Worm (Caenorhabditis elegans) whole organism, L4 larva: ENCODE data around the gene nhr-176.

ENCODE experiments used
- F10B5.3 ChIP-seq: sonication (generic microtip); optimal IDR thresholded peaks from 2 replicates; lab custom pipeline; 2016; ENCODE audit warnings: mild to moderate bottlenecking, missing genetic modification characterization, missing compliant biosample characterization
- F37D6.2 ChIP-seq: sonication (generic microtip); optimal IDR thresholded peaks from 2 replicates; lab custom pipeline; 2016; ENCODE audit warnings: mild to moderate bottlenecking, missing genetic modification characterization, missing compliant biosample characterization
- F44E2.7 ChIP-seq: fragments of 200-800 bp; sonication (Bioruptor generic); IDR thresholded peaks from 2 replicates; pipeline ENCODE4 v2.1.2; 2022; ENCODE audit warnings: missing genetic modification characterization, missing compliant biosample characterization
- T26A8.4 ChIP-seq: fragments of 200-800 bp; sonication (Bioruptor generic); IDR thresholded peaks from 2 replicates; pipeline ENCODE4 v1.3.6; 2022; ENCODE audit warnings: missing genetic modification characterization, missing compliant biosample characterization
- Y48G9A.11 ChIP-seq: fragments of 200-800 bp; sonication (Bioruptor generic); IDR thresholded peaks from 2 replicates; pipeline ENCODE4 v1.3.6; 2022; ENCODE audit warnings: missing genetic modification reagents, missing genetic modification characterization, missing compliant biosample characterization
- Y75B8A.6 ChIP-seq: fragments of 200-800 bp; sonication (Bioruptor generic); IDR thresholded peaks from 2 replicates; pipeline ENCODE4 v1.3.6; 2022; ENCODE audit warnings: missing genetic modification reagents, missing genetic modification characterization, missing compliant biosample characterization
- ZK337.2 ChIP-seq: fragments of 200-800 bp; sonication (Bioruptor generic); IDR thresholded peaks from 2 replicates; pipeline ENCODE4 v1.3.6; 2022; ENCODE audit warnings: missing genetic modification reagents, missing genetic modification characterization, missing compliant biosample characterization
- aha-1 ChIP-seq: fragments of 150-350 bp; peaks from one replicate; lab custom pipeline; 2014; ENCODE audit warnings: missing biosample characterization, missing genetic modification characterization
- ama-1 ChIP-seq: fragments of 150-350 bp; optimal IDR thresholded peaks from 2 replicates; lab custom pipeline; 2014; ENCODE audit warnings: inconsistent platforms, mixed read lengths
- attf-4 ChIP-seq: sonication (generic microtip); optimal IDR thresholded peaks from 3 replicates; lab custom pipeline; 2017; ENCODE audit warnings: missing biosample characterization, missing genetic modification characterization
- ceh-20 ChIP-seq: fragments of 200-800 bp; sonication (Bioruptor generic); IDR thresholded peaks from 2 replicates; pipeline ENCODE4 v1.3.6; 2022; ENCODE audit warnings: missing genetic modification reagents, missing genetic modification characterization, missing compliant biosample characterization
- ces-1 ChIP-seq: fragments of 150-350 bp; sonication (generic microtip); optimal IDR thresholded peaks from 4 replicates; lab custom pipeline; 2014; ENCODE audit warnings: missing biosample characterization, missing genetic modification reagents, missing genetic modification characterization
- daf-16 ChIP-seq, 3 experiments: sonication (generic microtip); optimal IDR thresholded peaks; 2 replicates each; lab custom pipeline; 2016 to 2017; ENCODE audit warnings: missing genetic modification characterization in 3 of 3, missing genetic modification reagents in 3 of 3, mild to moderate bottlenecking in 2 of 3, missing compliant biosample characterization in 2 of 3, missing biosample characterization in 1 of 3, moderate library complexity in 1 of 3
- dmd-8 ChIP-seq: fragments of 200-800 bp; sonication (Bioruptor generic); IDR thresholded peaks from 2 replicates; pipeline ENCODE4 v1.3.6; 2022; ENCODE audit warnings: missing genetic modification characterization, missing compliant biosample characterization
- dpl-1 ChIP-seq: fragments of 150-350 bp; optimal IDR thresholded peaks from 2 replicates; lab custom pipeline; 2014; ENCODE audit warnings: missing biosample characterization, missing genetic modification reagents, missing genetic modification characterization
- duxl-1 ChIP-seq: sonication (generic microtip); optimal IDR thresholded peaks from 2 replicates; lab custom pipeline; 2016; ENCODE audit warnings: mild to moderate bottlenecking, missing genetic modification characterization, moderate library complexity, missing compliant biosample characterization; ENCODE audit not compliant: poor library complexity
- dve-1 ChIP-seq: sonication (generic microtip); optimal IDR thresholded peaks from 2 replicates; lab custom pipeline; 2017; ENCODE audit warnings: antibody characterized with exemption, mild to moderate bottlenecking, missing genetic modification characterization, missing compliant biosample characterization; ENCODE audit not compliant: insufficient read depth
- hmg-1.1 ChIP-seq: fragments of 200-800 bp; sonication (Bioruptor generic); IDR thresholded peaks from 2 replicates; pipeline ENCODE4 v1.3.6; 2022; ENCODE audit warnings: missing genetic modification reagents, missing genetic modification characterization, missing compliant biosample characterization
- jun-1 ChIP-seq: fragments of 150-350 bp; optimal IDR thresholded peaks from 2 replicates; lab custom pipeline; 2014; ENCODE audit warnings: missing biosample characterization, missing genetic modification reagents, missing genetic modification characterization
- lin-15B ChIP-seq: fragments of 150-350 bp; sonication (generic microtip); optimal IDR thresholded peaks from 3 replicates; lab custom pipeline; 2014; ENCODE audit warnings: missing biosample characterization, missing genetic modification characterization
- lsy-2 ChIP-seq, 2 experiments: fragments of 150-350 bp in 1 of 2; sonication (generic microtip) in 1 of 2; optimal IDR thresholded peaks; 2 replicates each; lab custom pipeline; 2014 to 2017; ENCODE audit warnings: missing biosample characterization in 2 of 2, missing genetic modification characterization in 2 of 2
- nhr-25 ChIP-seq: sonication (generic microtip); optimal IDR thresholded peaks from 2 replicates; lab custom pipeline; 2017; ENCODE audit warnings: missing genetic modification characterization, mild to moderate bottlenecking, missing compliant biosample characterization, antibody characterized with exemption, moderate library complexity, borderline replicate concordance; ENCODE audit not compliant: insufficient read depth
- nhr-28 ChIP-seq: fragments of 150-350 bp; optimal IDR thresholded peaks from 2 replicates; lab custom pipeline; 2014; ENCODE audit warnings: missing biosample characterization, missing genetic modification characterization
- nhr-77 ChIP-seq: fragments of 150-350 bp; optimal IDR thresholded peaks from 2 replicates; lab custom pipeline; 2014; ENCODE audit warnings: missing biosample characterization, missing genetic modification characterization
- php-3 ChIP-seq: fragments of 200-800 bp; sonication (Bioruptor generic); IDR thresholded peaks from 2 replicates; pipeline ENCODE4 v1.3.6; 2022; ENCODE audit warnings: missing genetic modification reagents, missing genetic modification characterization, missing compliant biosample characterization
- pqm-1 ChIP-seq: sonication (generic microtip); optimal IDR thresholded peaks from 2 replicates; lab custom pipeline; 2017; ENCODE audit warnings: missing biosample characterization, missing genetic modification characterization
- sdz-12 ChIP-seq: fragments of 200-800 bp; sonication (Bioruptor generic); optimal IDR thresholded peaks from 2 replicates; lab custom pipeline; 2018; ENCODE audit warnings: mild to moderate bottlenecking, missing genetic modification characterization, missing compliant biosample characterization
- skn-1 ChIP-seq: fragments of 150-350 bp; optimal IDR thresholded peaks from 2 replicates; lab custom pipeline; 2014; ENCODE audit warnings: missing biosample characterization, missing genetic modification characterization
- snpc-4 ChIP-seq: fragments of 150-350 bp; optimal IDR thresholded peaks from 2 replicates; lab custom pipeline; 2014; ENCODE audit warnings: missing biosample characterization, missing genetic modification characterization
- tag-97 ChIP-seq: fragments of 200-800 bp; sonication (Bioruptor generic); IDR thresholded peaks from 2 replicates; pipeline ENCODE4 v1.3.6; 2022; ENCODE audit warnings: missing genetic modification characterization, missing compliant biosample characterization
- unc-39 ChIP-seq: sonication (generic microtip); optimal IDR thresholded peaks from 2 replicates; lab custom pipeline; 2017; ENCODE audit warnings: missing biosample characterization, missing genetic modification characterization
- zag-1 ChIP-seq: fragments of 150-350 bp; optimal IDR thresholded peaks from 2 replicates; lab custom pipeline; 2014; ENCODE audit warnings: missing biosample characterization, missing genetic modification characterization
- zfp-2 ChIP-seq: sonication (generic microtip); optimal IDR thresholded peaks from 2 replicates; lab custom pipeline; 2016; ENCODE audit warnings: mild to moderate bottlenecking, missing genetic modification characterization, missing compliant biosample characterization
- ztf-7 ChIP-seq: fragments of 150-350 bp; optimal IDR thresholded peaks from 2 replicates; lab custom pipeline; 2014; ENCODE audit warnings: missing biosample characterization, missing genetic modification characterization

Gene nhr-176

ce11 chrV:16055031-16055430, 16.1 kb upstream of the nhr-176 start, which contains the start of gene F14H3.4 (continued):
- TF ChIP-seq php-3 (GFP tag; lab: Robert Waterston, UW) = no peak
- TF ChIP-seq ceh-20 (GFP tag; lab: Robert Waterston, UW) = no peak
- TF ChIP-seq duxl-1 (tag; lab: Kevin White, UChicago) = no peak
- TF ChIP-seq, all 104 proteins: peak for 0

- TF ChIP-seq pqm-1 (tag; lab: Kevin White, UChicago) = no peak
- TF ChIP-seq nhr-25 (tag; lab: Kevin White, UChicago) = no peak
- no peak for TF ChIP-seq php-3 (GFP tag; lab: Robert Waterston, UW)
- no peak for TF ChIP-seq nhr-28 (tag; lab: Kevin White, UChicago)
- no peak for TF ChIP-seq dmd-8 (GFP tag; lab: Robert Waterston, UW)
- TF ChIP-seq Y48G9A.11 (GFP tag; lab: Robert Waterston, UW) = no peak
- no peak for TF ChIP-seq F37D6.2 (tag; lab: Kevin White, UChicago)
- no peak for TF ChIP-seq F44E2.7
- TF ChIP-seq snpc-4 = no peak
- TF ChIP-seq sdz-12 = no peak
These were observed 14.1 kb upstream of the nhr-176 start, which contains the start of gene F14H3.5 for ce11 chrV:16057010-16057463. Gene F14H3.5 (minus strand): TSS chrV:16057060.

DNA sequence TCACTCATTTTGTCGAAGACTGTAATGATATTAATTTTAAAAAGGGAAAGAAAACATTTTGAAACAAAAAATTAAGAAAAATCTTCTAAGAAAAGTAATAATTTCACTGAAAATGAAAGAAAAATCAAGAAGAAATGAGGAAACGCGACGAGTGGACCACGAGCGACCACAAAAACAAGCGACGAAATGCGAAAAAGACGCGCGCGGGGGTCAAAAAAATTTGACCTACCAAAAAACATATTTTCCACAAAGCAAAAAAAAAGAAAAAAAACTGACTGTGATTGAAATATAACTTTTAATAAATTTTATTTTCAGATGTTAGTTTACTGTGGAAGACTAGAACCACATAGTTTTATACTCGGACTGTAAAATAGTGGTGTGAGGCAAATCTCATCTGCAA, 12.3 kb upstream of the nhr-176 start, which contains the start of gene F14H3.6:
Gene F14H3.6, minus strand, starts transcription at position 22 of the 400 bp plus-strand sequence.
- no peak for TF ChIP-seq ces-1 (GFP tag; lab: Kevin White, UChicago)
- TF ChIP-seq dpl-1 (GFP tag; lab: Kevin White, UChicago) = no peak
- TF ChIP-seq ama-1 (lab: Kevin White, UChicago) = no peak
- no peak for TF ChIP-seq zag-1 (tag; lab: Kevin White, UChicago)
- no peak for TF ChIP-seq ZK337.2 (GFP tag; lab: Robert Waterston, UW)
- no peak for TF ChIP-seq nhr-77 (tag; lab: Kevin White, UChicago)
- TF ChIP-seq aha-1 (tag; lab: Kevin White, UChicago) = no peak
- no peak for TF ChIP-seq zfp-2
- TF ChIP-seq T26A8.4 (GFP tag; lab: Robert Waterston, UW) = no peak
- TF ChIP-seq dve-1 (tag; lab: Kevin White, UChicago) = no peak
- no peak for TF ChIP-seq tag-97
- no peak for TF ChIP-seq lsy-2 (tag; optimal IDR thresholded peaks at IDR 0.05; lab: Kevin White, UChicago)
- TF ChIP-seq attf-4 (tag; lab: Kevin White, UChicago) = no peak

DNA sequence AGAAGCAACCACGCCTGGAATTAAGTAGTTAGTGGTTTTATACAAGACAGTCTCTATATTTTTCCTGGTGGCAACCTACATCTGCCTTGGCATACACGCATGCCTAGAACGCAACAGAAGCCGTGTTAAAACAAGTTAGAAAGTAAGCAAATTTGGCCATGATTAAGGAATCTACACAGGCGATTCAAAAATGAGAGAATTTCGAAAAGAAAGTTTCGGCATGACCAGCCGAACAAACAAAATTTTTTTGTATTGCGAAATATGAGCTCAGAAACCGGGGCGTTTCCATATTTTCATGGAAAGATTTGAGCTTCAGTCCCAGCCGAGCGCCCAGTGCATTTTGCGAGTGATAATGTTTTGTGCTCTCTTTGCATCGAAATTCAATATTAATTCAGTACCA, 11.0 kb upstream of the nhr-176 start, which contains the start of gene F14H3.15:
Gene F14H3.15, minus strand, starts transcription at position 101 of the 400 bp plus-strand sequence.
- TF ChIP-seq unc-39 (tag; lab: Kevin White, UChicago) (no peak), skn-1 (tag; lab: Kevin White, UChicago) (no peak), F10B5.3 (no peak), nhr-28 (tag; lab: Kevin White, UChicago) (no peak), Y75B8A.6 (no peak), jun-1 (no peak), ztf-7 (tag; lab: Kevin White, UChicago) (no peak), lin-15B (tag; lab: Kevin White, UChicago) (no peak), daf-16 (GFP tag; optimal IDR thresholded peaks at IDR 0.05; lab: Kevin White, UChicago) (no peak), daf-16 (tag; optimal IDR thresholded peaks at IDR 0.05; lab: Kevin White, UChicago) (no peak)

DNA sequence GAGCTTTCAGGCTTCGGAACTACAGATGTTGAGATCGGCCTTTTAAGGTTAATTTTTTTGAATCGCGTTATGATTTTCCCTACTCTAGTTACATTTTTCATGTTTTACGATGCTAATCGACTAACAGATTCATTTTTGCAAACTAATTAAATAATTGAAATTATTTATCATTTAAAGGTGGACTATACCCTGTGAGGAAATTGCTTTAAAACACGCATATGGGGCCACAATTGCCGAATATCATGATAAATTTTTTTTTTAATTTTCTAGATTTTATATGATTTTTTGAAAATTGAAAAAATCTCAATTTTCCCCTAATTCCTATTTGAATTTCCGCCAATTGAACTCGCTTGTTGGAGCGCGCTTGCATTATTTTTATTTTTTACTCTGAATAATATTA, 9.1 kb upstream of the nhr-176 start, which contains the start of gene fbxa-100:
Gene fbxa-100, minus strand, starts transcription at position 101 of the 400 bp plus-strand sequence.
- TF ChIP-seq hmg-1.1 (GFP tag; lab: Robert Waterston, UW) = no peak
- TF ChIP-seq aha-1 (tag; lab: Kevin White, UChicago) = peak; percentile 23
